Worm (Caenorhabditis elegans): ENCODE results near the gene cpb-2.

Gene cpb-2

DNA sequence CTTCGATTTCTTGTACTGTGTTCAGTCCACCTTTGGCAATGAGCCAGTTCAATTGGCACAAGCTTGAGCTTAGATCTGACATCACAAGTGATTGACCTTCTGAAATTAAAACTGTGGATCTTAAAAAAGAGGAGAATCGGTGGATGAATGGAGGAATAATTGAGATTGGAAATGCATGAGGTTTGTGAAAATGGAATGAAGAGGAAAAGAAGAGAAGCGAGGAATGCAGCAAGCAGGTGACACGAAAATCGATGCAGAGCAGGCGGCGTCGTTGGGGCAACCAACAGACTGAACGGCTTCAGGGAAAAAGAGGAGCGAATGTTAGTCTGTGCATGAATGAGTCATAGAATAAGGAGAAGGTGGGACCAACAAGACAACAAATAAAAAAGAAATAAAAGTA lies 1.3 kb upstream of the cpb-2 start, which contains the start of gene fkh-8:
Gene fkh-8, minus strand, starts transcription at position 101 of the 400 bp plus-strand sequence.
- TF ChIP-seq daf-19 (GFP tag; conservative IDR thresholded peaks at IDR 0.05) (no peak), sdz-12 (GFP tag; optimal IDR thresholded peaks at IDR 0.05) (no peak), hlh-11 (tag; optimal IDR thresholded peaks at IDR 0.05) (no peak)

DNA sequence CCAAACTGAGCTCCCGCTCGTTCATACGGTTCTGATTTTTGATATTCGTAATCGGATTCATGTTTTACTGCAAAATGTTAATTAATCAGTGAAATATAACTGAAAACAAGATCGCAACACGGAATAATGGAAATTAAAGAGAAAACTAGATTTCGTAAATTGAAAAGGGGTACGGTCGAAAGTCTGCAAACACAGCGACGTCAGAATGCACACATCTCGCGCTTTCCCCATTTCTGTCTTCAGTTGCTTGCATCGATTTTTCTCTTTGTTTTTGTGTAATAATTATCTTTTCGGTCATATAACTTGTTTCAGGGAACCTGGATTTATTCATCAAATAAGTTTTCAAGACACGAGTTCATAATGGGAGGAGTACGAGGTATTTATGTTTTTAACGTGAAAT lies 4.3 kb downstream of the cpb-2 start, which contains the start of the genes rbmx-2 and C30B5.2:
Gene rbmx-2, minus strand, starts transcription at position 74 of the 400 bp plus-strand sequence.
Gene C30B5.2, plus strand, starts transcription at position 306 of the 400 bp plus-strand sequence.
- TF ChIP-seq nhr-76 (tag; optimal IDR thresholded peaks at IDR 0.05) (no peak), zfp-3 (GFP tag; conservative IDR thresholded peaks at IDR 0.05) (no peak), hlh-30 (tag; optimal IDR thresholded peaks at IDR 0.05; ENCODE audit: insufficient read depth) (peak; percentile 86), unc-62 (GFP tag; optimal IDR thresholded peaks at IDR 0.05 in 1 of 2) (peak in 1 of 2 experiments; percentile 89), unc-62 (tag; optimal IDR thresholded peaks at IDR 0.05) (no peak), hif-1 (tag; optimal IDR thresholded peaks at IDR 0.05) (no peak), arid-1 (GFP tag; conservative IDR thresholded peaks at IDR 0.05) (peak; percentile 47; the same call in 1 of the 2 replicates), dmd-6 (GFP tag; IDR thresholded peaks at IDR 0.05) (peak; percentile 24; the same call in 1 of the 2 replicates), rbr-2 (tag; optimal IDR thresholded peaks at IDR 0.05) (peak; percentile 1), nhr-6 (tag; optimal IDR thresholded peaks at IDR 0.05) (peak; percentile 12), mes-2 (tag; optimal IDR thresholded peaks at IDR 0.05; ENCODE audit: poor library complexity, severe bottlenecking) (peak; percentile 88), nhr-42 (GFP tag; IDR thresholded peaks at IDR 0.05) (no peak), dpl-1 (GFP tag; optimal IDR thresholded peaks at IDR 0.05) (peak; percentile 60), lsy-2 (tag; optimal IDR thresholded peaks at IDR 0.05) (peak in 1 of 2 experiments; percentile 93), ama-1 (optimal IDR thresholded peaks at IDR 0.05) (no peak), daf-12 (tag; optimal IDR thresholded peaks at IDR 0.05) (no peak)

DNA sequence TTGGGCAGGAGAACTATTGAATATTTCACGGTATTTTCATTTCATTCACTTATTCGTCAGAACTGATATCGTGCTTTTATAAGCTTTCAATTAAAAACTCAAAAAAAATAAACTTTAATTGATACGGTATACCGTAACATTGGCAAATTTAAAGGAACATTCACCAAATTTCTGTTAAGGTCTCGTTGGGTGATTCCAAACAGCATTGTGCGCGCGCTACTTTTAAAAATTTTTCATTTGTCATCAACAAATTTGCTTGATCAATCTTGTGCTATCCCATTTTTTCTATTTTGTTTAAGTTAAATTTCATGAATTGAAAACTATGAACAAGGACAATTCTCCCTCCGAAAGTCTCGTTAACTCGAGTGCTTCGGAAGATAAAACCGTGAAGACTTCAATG lies 5.9 kb downstream of the cpb-2 start, which contains the start of gene szy-4:
Gene szy-4, plus strand, starts transcription at position 229 of the 400 bp plus-strand sequence.
- no peak for TF ChIP-seq lsy-2 (tag; optimal IDR thresholded peaks at IDR 0.05)
- no peak for TF ChIP-seq nhr-77 (tag; optimal IDR thresholded peaks at IDR 0.05)
- no peak for TF ChIP-seq F49E8.2 (tag; optimal IDR thresholded peaks at IDR 0.05; ENCODE audit: borderline replicate concordance)
- TF ChIP-seq unc-130 (GFP tag; optimal IDR thresholded peaks at IDR 0.05) = peak; percentile 34
- TF ChIP-seq lin-1 (GFP tag; IDR thresholded peaks at IDR 0.05) = no peak

DNA sequence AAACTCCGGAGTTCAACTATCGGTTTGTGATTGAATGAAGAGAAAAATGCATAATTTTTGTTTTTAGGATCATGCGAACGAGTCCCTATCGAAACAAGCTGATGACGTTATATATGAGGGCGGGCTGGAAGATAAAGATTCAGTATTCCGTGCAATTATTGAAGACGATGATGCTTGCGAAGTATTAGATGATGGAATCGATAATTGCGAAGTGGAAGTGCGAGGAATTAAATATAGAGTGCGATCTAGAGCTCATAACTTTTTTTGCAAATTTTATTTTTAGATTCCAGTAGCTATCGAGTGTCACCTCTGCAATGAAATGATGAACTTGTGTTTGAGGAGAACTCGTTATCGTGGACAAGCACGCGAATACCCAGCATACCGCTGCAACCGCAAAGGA lies 6.4 kb downstream of the cpb-2 start:
- no peak for TF ChIP-seq lin-39 (tag; optimal IDR thresholded peaks at IDR 0.05)
- TF ChIP-seq dve-1 (tag; optimal IDR thresholded peaks at IDR 0.05; ENCODE audit: insufficient read depth) = no peak
- TF ChIP-seq ceh-44 (GFP tag; IDR thresholded peaks at IDR 0.05) = no peak

DNA sequence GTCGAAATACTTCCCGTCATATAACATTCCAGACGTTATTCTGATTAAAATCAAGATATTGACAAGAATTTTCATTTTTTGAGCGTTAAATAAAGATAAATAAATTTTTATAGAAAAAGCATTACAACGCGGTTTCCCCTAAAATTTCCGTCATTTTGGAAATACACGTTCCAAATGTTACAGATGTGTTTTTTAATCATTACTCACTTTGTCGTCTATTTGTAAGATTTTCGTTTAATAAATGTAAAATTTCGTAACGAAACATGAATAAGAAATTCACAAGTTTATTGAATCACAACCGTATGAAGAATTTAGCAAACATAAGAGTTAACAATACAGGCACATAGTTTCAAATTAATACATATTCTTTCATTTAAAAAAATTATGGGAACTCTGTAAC lies 10.3 kb downstream of the cpb-2 start, which contains the start of gene C30B5.17:
Gene C30B5.17, minus strand, starts transcription at position 101 of the 400 bp plus-strand sequence.
- no peak for TF ChIP-seq egl-43 (GFP tag; IDR thresholded peaks at IDR 0.05)
- TF ChIP-seq set-16 (GFP tag; IDR thresholded peaks at IDR 0.05) = no peak
- TF ChIP-seq lin-1 (GFP tag; IDR thresholded peaks at IDR 0.05) = no peak
- TF ChIP-seq lin-39 (tag; optimal IDR thresholded peaks at IDR 0.05) = no peak
- TF ChIP-seq unc-62 (GFP tag; optimal IDR thresholded peaks at IDR 0.05 in 1 of 2) = no peak
- no peak for TF ChIP-seq unc-62 (tag; optimal IDR thresholded peaks at IDR 0.05)
- no peak for TF ChIP-seq mdt-29 (GFP tag; IDR thresholded peaks at IDR 0.05)
- no peak for TF ChIP-seq ceh-62 (tag; optimal IDR thresholded peaks at IDR 0.05)
- no peak for TF ChIP-seq zip-2 (tag; optimal IDR thresholded peaks at IDR 0.05)

DNA sequence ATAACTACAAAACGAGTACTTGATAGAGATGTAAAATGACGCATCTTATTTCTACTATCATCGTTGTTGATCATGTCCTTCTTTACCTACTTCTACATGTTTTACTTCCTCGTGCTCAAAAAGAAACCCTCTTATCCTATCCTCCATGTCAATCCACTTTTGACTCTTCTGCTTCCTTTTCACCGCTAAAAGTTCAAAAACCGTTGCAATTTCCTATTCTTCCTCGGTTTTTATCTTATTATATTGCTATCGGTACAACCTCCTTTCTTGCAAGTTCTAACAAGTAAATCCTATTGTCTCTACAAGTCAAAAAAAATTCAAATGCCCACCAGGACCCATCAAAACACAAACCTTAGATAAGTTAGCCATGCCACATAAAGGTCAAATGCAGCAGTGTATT lies 14.7 kb downstream of the cpb-2 start:
- TF ChIP-seq lim-7 (GFP tag; IDR thresholded peaks at IDR 0.05) (no peak), fkh-10 (GFP tag; optimal IDR thresholded peaks at IDR 0.05) (peak; percentile 51)
